Fruit fly (Drosophila melanogaster) whole organism, embryonic: Measurements from ENCODE around the gene CG13250.

ENCODE experiments used
- B-H2 ChIP-seq: fragments of 200-800 bp; sonication (Bioruptor generic); optimal IDR thresholded peaks from 2 replicates; lab custom pipeline; 2018; ENCODE audit warnings: missing biosample characterization, mild to moderate bottlenecking, missing genetic modification characterization
- CG10543 ChIP-seq: fragments of 200-800 bp; sonication (Bioruptor generic); optimal IDR thresholded peaks from 3 replicates; lab custom pipeline; 2017; ENCODE audit warnings: missing biosample characterization, mild to moderate bottlenecking, missing genetic modification characterization, moderate library complexity
- CG11695 ChIP-seq: fragments of 200-800 bp; sonication (Bioruptor generic); IDR thresholded peaks from 3 replicates; pipeline ENCODE4 v1.3.6; 2022; ENCODE audit warnings: missing biosample characterization, missing genetic modification characterization
- CG13123 ChIP-seq: fragments of 200-800 bp; sonication (Bioruptor generic); optimal IDR thresholded peaks from 2 replicates; lab custom pipeline; 2016; ENCODE audit warnings: missing biosample characterization, missing genetic modification characterization
- CG13296 ChIP-seq: fragments of 200-800 bp; sonication (Bioruptor generic); optimal IDR thresholded peaks from 3 replicates; lab custom pipeline; 2018; ENCODE audit warnings: missing biosample characterization, mild to moderate bottlenecking, missing genetic modification characterization
- CG15011 ChIP-seq: fragments of 200-800 bp; sonication (Bioruptor generic); optimal IDR thresholded peaks from 3 replicates; lab custom pipeline; 2018; ENCODE audit warnings: missing biosample characterization, mild to moderate bottlenecking, missing genetic modification characterization
- CG15479 ChIP-seq: fragments of 200-800 bp; sonication (Bioruptor generic); optimal IDR thresholded peaks from 3 replicates; lab custom pipeline; 2019; ENCODE audit warnings: missing biosample characterization, mild to moderate bottlenecking, missing genetic modification characterization, moderate library complexity
- CG17328 ChIP-seq: fragments of 200-800 bp; sonication (Bioruptor generic); IDR thresholded peaks from 2 replicates; pipeline ENCODE4 v1.3.6; 2022; ENCODE audit warnings: missing biosample characterization, missing genetic modification characterization
- CG17912 ChIP-seq: fragments of 200-800 bp; sonication (Bioruptor generic); optimal IDR thresholded peaks from 2 replicates; lab custom pipeline; 2018; ENCODE audit warnings: missing biosample characterization, mild to moderate bottlenecking, missing genetic modification characterization
- CG33557 ChIP-seq: fragments of 200-800 bp; sonication (Bioruptor generic); optimal IDR thresholded peaks from 2 replicates; lab custom pipeline; 2019; ENCODE audit warnings: missing biosample characterization, mild to moderate bottlenecking, missing genetic modification characterization, moderate library complexity
- CG3407 ChIP-seq: fragments of 200-800 bp; sonication (Bioruptor generic); optimal IDR thresholded peaks from 2 replicates; lab custom pipeline; 2018; ENCODE audit warnings: missing biosample characterization, mild to moderate bottlenecking, missing genetic modification characterization
- CG6683 ChIP-seq: fragments of 200-800 bp; sonication (Bioruptor generic); optimal IDR thresholded peaks from 2 replicates; lab custom pipeline; 2017; ENCODE audit warnings: missing biosample characterization, mild to moderate bottlenecking, missing genetic modification characterization, missing genetic modification reagents
- CG6791 ChIP-seq: fragments of 200-800 bp; sonication (Bioruptor generic); IDR thresholded peaks from 3 replicates; pipeline ENCODE4 v1.3.6; 2022; ENCODE audit warnings: missing biosample characterization, missing genetic modification characterization; ENCODE audit not compliant: partially characterized antibody
- CG6813 ChIP-seq: fragments of 200-800 bp; sonication (Bioruptor generic); optimal IDR thresholded peaks from 2 replicates; lab custom pipeline; 2017; ENCODE audit warnings: missing biosample characterization, missing genetic modification characterization, mild to moderate bottlenecking, moderate library complexity, missing genetic modification reagents
- CG7928 ChIP-seq: fragments of 200-800 bp; sonication (Bioruptor generic); optimal IDR thresholded peaks from 2 replicates; lab custom pipeline; 2017; ENCODE audit warnings: missing biosample characterization, mild to moderate bottlenecking, missing genetic modification characterization
- CG8478 ChIP-seq: fragments of >200 bp; optimal IDR thresholded peaks from 2 replicates; lab custom pipeline; 2018
- CG8924 ChIP-seq: fragments of 200-800 bp; optimal IDR thresholded peaks from 3 replicates; lab custom pipeline; 2019; ENCODE audit warnings: missing biosample characterization, mild to moderate bottlenecking, missing genetic modification characterization, moderate library complexity
- CHES-1-like ChIP-seq: fragments of 200-800 bp; sonication (Bioruptor generic); optimal IDR thresholded peaks from 2 replicates; lab custom pipeline; 2016; ENCODE audit warnings: missing biosample characterization, missing genetic modification characterization
- CrebB ChIP-seq: fragments of 200-800 bp; sonication (Bioruptor generic); optimal IDR thresholded peaks from 3 replicates; lab custom pipeline; 2018; ENCODE audit warnings: missing biosample characterization, mild to moderate bottlenecking, missing genetic modification characterization
- D19B ChIP-seq: fragments of 200-800 bp; sonication (Bioruptor generic); optimal IDR thresholded peaks from 2 replicates; lab custom pipeline; 2017; ENCODE audit warnings: missing biosample characterization, mild to moderate bottlenecking, missing genetic modification characterization
- Hey ChIP-seq: fragments of 200-800 bp; sonication (Bioruptor generic); optimal IDR thresholded peaks from 3 replicates; lab custom pipeline; 2018; ENCODE audit warnings: missing biosample characterization, mild to moderate bottlenecking, missing genetic modification characterization
- Hr78 ChIP-seq, 2 experiments: fragments of 200-800 bp in 1 of 2; fragments of >200 bp in 1 of 2; sonication (Bioruptor generic) in 1 of 2; optimal IDR thresholded peaks; 2 replicates each; lab custom pipeline; 2017 to 2019; ENCODE audit warnings: missing biosample characterization in 2 of 2, missing genetic modification characterization in 2 of 2, mild to moderate bottlenecking in 1 of 2, moderate library complexity in 1 of 2
- MTF-1 ChIP-seq: fragments of 200-800 bp; sonication (Bioruptor generic); optimal IDR thresholded peaks from 2 replicates; lab custom pipeline; 2018; ENCODE audit warnings: missing biosample characterization, mild to moderate bottlenecking, missing genetic modification characterization, borderline replicate concordance
- Mad ChIP-seq: fragments of 200-800 bp; sonication (Bioruptor generic); optimal IDR thresholded peaks from 2 replicates; lab custom pipeline; 2016; ENCODE audit warnings: missing biosample characterization, missing genetic modification characterization
- Meics ChIP-seq: fragments of 200-800 bp; sonication (Bioruptor generic); optimal IDR thresholded peaks from 2 replicates; lab custom pipeline; 2017; ENCODE audit warnings: missing biosample characterization, mild to moderate bottlenecking, missing genetic modification characterization
- Mrtf ChIP-seq: fragments of 200-800 bp; sonication (Bioruptor generic); IDR thresholded peaks from 3 replicates; pipeline ENCODE4 v1.3.6; 2022; ENCODE audit warnings: missing biosample characterization, missing genetic modification characterization
- Neu2 ChIP-seq: fragments of 200-800 bp; sonication (Bioruptor generic); optimal IDR thresholded peaks from 3 replicates; lab custom pipeline; 2016; ENCODE audit warnings: missing biosample characterization, missing genetic modification characterization, borderline replicate concordance
- NfI ChIP-seq: fragments of 200-800 bp; sonication (Bioruptor generic); optimal IDR thresholded peaks from 3 replicates; lab custom pipeline; 2018; ENCODE audit warnings: missing biosample characterization, mild to moderate bottlenecking, missing genetic modification characterization, moderate library complexity
- Pdp1 ChIP-seq, 2 experiments: fragments of 200-800 bp; sonication (Bioruptor generic); optimal IDR thresholded peaks; 3 replicates each; lab custom pipeline; 2016; ENCODE audit warnings: missing biosample characterization in 2 of 2, missing genetic modification characterization in 2 of 2, mild to moderate bottlenecking in 1 of 2, moderate library complexity in 1 of 2
- Sin3A ChIP-seq: fragments of >200 bp; optimal IDR thresholded peaks from 2 replicates; lab custom pipeline; 2018
- TFAM ChIP-seq: fragments of 200-800 bp; sonication (Bioruptor generic); optimal IDR thresholded peaks from 2 replicates; lab custom pipeline; 2017; ENCODE audit warnings: missing biosample characterization, missing genetic modification characterization, inconsistent platforms
- bbx ChIP-seq: fragments of 200-800 bp; sonication (Bioruptor generic); IDR thresholded peaks from 2 replicates; pipeline ENCODE4 v1.3.6; 2022; ENCODE audit warnings: missing biosample characterization, missing genetic modification characterization; ENCODE audit not compliant: partially characterized antibody
- bowl ChIP-seq: fragments of 200-800 bp; sonication (Bioruptor generic); IDR thresholded peaks from 2 replicates; pipeline ENCODE4 v1.3.6; 2022; ENCODE audit warnings: missing biosample characterization, missing genetic modification characterization
- cg ChIP-seq: fragments of 200-800 bp; sonication (Bioruptor generic); optimal IDR thresholded peaks from 3 replicates; lab custom pipeline; 2019; ENCODE audit warnings: missing biosample characterization, mild to moderate bottlenecking, missing genetic modification characterization, moderate library complexity
- fru ChIP-seq: fragments of >200 bp; optimal IDR thresholded peaks from 2 replicates; lab custom pipeline; 2017
- gce ChIP-seq: fragments of 200-800 bp; sonication (Bioruptor generic); IDR thresholded peaks from 3 replicates; pipeline ENCODE4 v1.3.6; 2022; ENCODE audit warnings: missing biosample characterization, missing genetic modification characterization
- gem ChIP-seq: fragments of 200-800 bp; sonication (Bioruptor generic); optimal IDR thresholded peaks from 2 replicates; lab custom pipeline; 2019; ENCODE audit warnings: missing biosample characterization, mild to moderate bottlenecking, missing genetic modification characterization, moderate library complexity
- grau ChIP-seq: fragments of 200-800 bp; optimal IDR thresholded peaks from 3 replicates; lab custom pipeline; 2019; ENCODE audit warnings: missing biosample characterization, mild to moderate bottlenecking, missing genetic modification characterization, moderate library complexity
- kay ChIP-seq: fragments of 200-800 bp; sonication (Bioruptor generic); optimal IDR thresholded peaks from 2 replicates; lab custom pipeline; 2016; ENCODE audit warnings: missing biosample characterization, missing genetic modification characterization
- kni ChIP-seq: fragments of 200-800 bp; sonication (Bioruptor generic); optimal IDR thresholded peaks from 3 replicates; lab custom pipeline; 2017; ENCODE audit warnings: mild to moderate bottlenecking, missing biosample characterization, missing genetic modification reagents, missing genetic modification characterization
- lola ChIP-seq, 3 experiments: fragments of >200 bp in 2 of 3; fragments of 200-800 bp in 1 of 3; sonication (Bioruptor generic) in 1 of 3; optimal IDR thresholded peaks; 2 replicates each; lab custom pipeline; 2017 to 2019; ENCODE audit warnings: missing biosample characterization in 3 of 3, missing genetic modification characterization in 3 of 3, mild to moderate bottlenecking in 1 of 3, moderate library complexity in 1 of 3
- mam ChIP-seq: fragments of 200-800 bp; sonication (Bioruptor generic); optimal IDR thresholded peaks from 3 replicates; lab custom pipeline; 2016; ENCODE audit warnings: missing biosample characterization, missing genetic modification characterization
- nau ChIP-seq: fragments of 200-800 bp; sonication (Bioruptor generic); optimal IDR thresholded peaks from 3 replicates; lab custom pipeline; 2017; ENCODE audit warnings: missing biosample characterization, mild to moderate bottlenecking, missing genetic modification characterization, missing genetic modification reagents
- psq ChIP-seq: fragments of 200-800 bp; sonication (Bioruptor generic); optimal IDR thresholded peaks from 2 replicates; lab custom pipeline; 2017; ENCODE audit warnings: missing biosample characterization, missing genetic modification characterization
- run ChIP-seq: fragments of 200-800 bp; sonication (Bioruptor generic); optimal IDR thresholded peaks from 3 replicates; lab custom pipeline; 2018; ENCODE audit warnings: missing biosample characterization, mild to moderate bottlenecking, missing genetic modification characterization
- sim ChIP-seq: fragments of 200-800 bp; sonication (Bioruptor generic); IDR thresholded peaks from 2 replicates; pipeline ENCODE4 v1.3.6; 2022; ENCODE audit warnings: missing biosample characterization, missing genetic modification characterization
- sr ChIP-seq: fragments of 200-800 bp; sonication (Bioruptor generic); IDR thresholded peaks from 3 replicates; pipeline ENCODE4 v1.3.6; 2022; ENCODE audit warnings: missing biosample characterization, missing genetic modification characterization
- usp ChIP-seq: fragments of >200 bp; optimal IDR thresholded peaks from 2 replicates; lab custom pipeline; 2017; ENCODE audit warnings: missing biosample characterization, missing genetic modification characterization
- wor ChIP-seq: fragments of 200-800 bp; sonication (Bioruptor generic); IDR thresholded peaks from 2 replicates; pipeline ENCODE4 v1.3.6; 2022; ENCODE audit warnings: missing biosample characterization, missing genetic modification characterization

Gene CG13250

DNA sequence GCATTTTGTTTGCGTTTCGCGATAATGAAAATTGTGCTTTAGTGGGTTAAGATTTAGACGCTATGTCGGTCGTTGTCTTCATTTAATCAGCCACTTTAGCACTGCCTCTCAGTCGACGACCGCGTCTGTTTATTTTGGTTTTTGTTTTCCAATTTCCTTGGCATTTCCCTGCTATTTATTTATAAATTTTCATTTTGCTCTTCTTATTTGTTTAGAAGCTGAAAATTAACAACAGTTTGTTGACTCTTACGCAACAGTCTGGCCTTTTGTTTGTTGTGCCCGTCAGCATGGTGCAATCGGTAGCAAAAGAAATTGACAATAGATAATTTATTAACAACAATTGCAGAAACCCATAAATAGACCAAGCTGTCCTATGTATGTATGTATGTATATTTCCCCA lies 26.0 kb upstream of the CG13250 start (continued):
- TF ChIP-seq CHES-1-like (GFP tag; lab: Kevin White, UChicago) = no peak
- TF ChIP-seq Sin3A = no peak
- TF ChIP-seq CG11695 (GFP tag; lab: Robert Waterston, UW) = no peak
- TF ChIP-seq gce = no peak
- no peak for TF ChIP-seq fru
- no peak for TF ChIP-seq nau
- TF ChIP-seq CG15011 (GFP tag; lab: Kevin White, UChicago) = no peak
- no peak for TF ChIP-seq D19B
- TF ChIP-seq Pdp1 (GFP tag; optimal IDR thresholded peaks at IDR 0.05; lab: Kevin White, UChicago) = peak in 1 of 2 experiments; percentile 94
- no peak for TF ChIP-seq Hr78 (GFP tag; optimal IDR thresholded peaks at IDR 0.05; lab: Kevin White, UChicago)
- TF ChIP-seq TFAM (GFP tag; lab: Kevin White, UChicago) = no peak
- TF ChIP-seq sr (GFP tag; lab: Robert Waterston, UW) = no peak
- no peak for TF ChIP-seq Neu2 (GFP tag; lab: Kevin White, UChicago)
- TF ChIP-seq CrebB (tag; lab: Kevin White, UChicago) = no peak
- no peak for TF ChIP-seq Hey (tag; lab: Kevin White, UChicago)
- peak; percentile 38 for TF ChIP-seq CG3407
- peak; percentile 27 for TF ChIP-seq MTF-1
- no peak for TF ChIP-seq CG8924 (tag; lab: Kevin White, UChicago)
- no peak for TF ChIP-seq CG6683 (GFP tag; lab: Kevin White, UChicago)
- TF ChIP-seq B-H2 (GFP tag; lab: Kevin White, UChicago) = no peak
- no peak for TF ChIP-seq usp (GFP tag; lab: Kevin White, UChicago)
- no peak for TF ChIP-seq Meics (GFP tag; lab: Kevin White, UChicago)
- peak; percentile 12 for TF ChIP-seq mam (GFP tag; lab: Kevin White, UChicago)
- TF ChIP-seq kni = no peak
- no peak for TF ChIP-seq psq
- TF ChIP-seq CG7928 (GFP tag; lab: Kevin White, UChicago) = no peak
- TF ChIP-seq CG8478 = no peak
- TF ChIP-seq CG33557 (GFP tag; lab: Kevin White, UChicago) = peak; percentile 15
- TF ChIP-seq CG6791 (GFP tag; lab: Robert Waterston, UW) = no peak
- no peak for TF ChIP-seq bbx (GFP tag; lab: Robert Waterston, UW)
- TF ChIP-seq gem (tag; lab: Kevin White, UChicago) = peak; percentile 22
- TF ChIP-seq CG17912 (GFP tag; lab: Kevin White, UChicago) = no peak
- 0 out of 2 replicates have a peak, but pooled peaks have one; percentile 12 for TF ChIP-seq bowl (GFP tag; lab: Robert Waterston, UW)
- no peak for TF ChIP-seq CG13123 (GFP tag; lab: Kevin White, UChicago)
- no peak for TF ChIP-seq CG10543 (GFP tag; lab: Kevin White, UChicago)
- no peak for TF ChIP-seq CG17328 (GFP tag; lab: Robert Waterston, UW)
- TF ChIP-seq CG13296 (GFP tag; lab: Kevin White, UChicago) = no peak
- TF ChIP-seq run = no peak
- no peak for TF ChIP-seq CG6813 (GFP tag; lab: Kevin White, UChicago)
- TF ChIP-seq Mad (GFP tag; lab: Kevin White, UChicago) = no peak
- no peak for TF ChIP-seq kay (GFP tag; lab: Kevin White, UChicago)
- TF ChIP-seq wor (GFP tag; lab: Robert Waterston, UW) = no peak
- no peak for TF ChIP-seq CG15479
- TF ChIP-seq lola (GFP tag; optimal IDR thresholded peaks at IDR 0.05; lab: Kevin White, UChicago) = peak in 1 of 3 experiments; percentile 14
- no peak for TF ChIP-seq grau
- no peak for TF ChIP-seq sim (GFP tag; lab: Robert Waterston, UW)
- TF ChIP-seq cg (GFP tag; lab: Kevin White, UChicago) = no peak
- no peak for TF ChIP-seq Mrtf (GFP tag; lab: Robert Waterston, UW)
- TF ChIP-seq NfI (GFP tag; lab: Kevin White, UChicago) = no peak
- TF ChIP-seq, all 482 proteins: peak for 38
